Fruit fly (Drosophila melanogaster) whole organism, prepupa: ENCODE results near the gene IFT46.

Source experiments
- CG16779 ChIP-seq: fragments of 200-800 bp; sonication (Bioruptor generic); optimal IDR thresholded peaks from 3 replicates; lab custom pipeline; 2017; ENCODE audit warnings: missing biosample characterization, mild to moderate bottlenecking, missing genetic modification characterization
- CG31627 ChIP-seq: fragments of 200-800 bp; sonication (Bioruptor generic); optimal IDR thresholded peaks from 3 replicates; lab custom pipeline; 2016; ENCODE audit warnings: missing biosample characterization, missing genetic modification characterization
- CG4318 ChIP-seq: fragments of 200-800 bp; sonication (Bioruptor generic); optimal IDR thresholded peaks from 3 replicates; lab custom pipeline; 2017; ENCODE audit warnings: missing biosample characterization, mild to moderate bottlenecking, missing genetic modification characterization
- Met ChIP-seq: fragments of 200-800 bp; sonication (Bioruptor generic); optimal IDR thresholded peaks from 3 replicates; lab custom pipeline; 2016; ENCODE audit warnings: missing biosample characterization, missing genetic modification characterization
- Sox102F ChIP-seq: fragments of 200-800 bp; sonication (Bioruptor generic); optimal IDR thresholded peaks from 2 replicates; lab custom pipeline; 2016; ENCODE audit warnings: missing biosample characterization, mild to moderate bottlenecking, missing genetic modification characterization
- achi ChIP-seq: fragments of 200-800 bp; sonication (Bioruptor generic); optimal IDR thresholded peaks from 3 replicates; lab custom pipeline; 2016; ENCODE audit warnings: missing biosample characterization, missing genetic modification characterization
- fd59A ChIP-seq: fragments of 200-800 bp; sonication (Bioruptor generic); optimal IDR thresholded peaks from 2 replicates; lab custom pipeline; 2017; ENCODE audit warnings: missing biosample characterization, mild to moderate bottlenecking, missing genetic modification characterization, missing genetic modification reagents

- TF ChIP-seq CG16779: no peak
- no peak for TF ChIP-seq Met (GFP tag; lab: Kevin White, UChicago)
- no peak for TF ChIP-seq fd59A (GFP tag; lab: Kevin White, UChicago)
- no peak for TF ChIP-seq CG31627 (GFP tag; lab: Kevin White, UChicago)
- TF ChIP-seq achi (GFP tag; lab: Kevin White, UChicago): no peak
- no peak for TF ChIP-seq CG4318 (GFP tag; lab: Kevin White, UChicago)
- no peak for TF ChIP-seq Sox102F (GFP tag; lab: Kevin White, UChicago)
Measured at dm6 chr2L:18620153-18620552, 4.2 kb upstream of the IFT46 start.
